Fruit fly (Drosophila melanogaster): ENCODE measurements around the gene usp.

The usp gene

DNA sequence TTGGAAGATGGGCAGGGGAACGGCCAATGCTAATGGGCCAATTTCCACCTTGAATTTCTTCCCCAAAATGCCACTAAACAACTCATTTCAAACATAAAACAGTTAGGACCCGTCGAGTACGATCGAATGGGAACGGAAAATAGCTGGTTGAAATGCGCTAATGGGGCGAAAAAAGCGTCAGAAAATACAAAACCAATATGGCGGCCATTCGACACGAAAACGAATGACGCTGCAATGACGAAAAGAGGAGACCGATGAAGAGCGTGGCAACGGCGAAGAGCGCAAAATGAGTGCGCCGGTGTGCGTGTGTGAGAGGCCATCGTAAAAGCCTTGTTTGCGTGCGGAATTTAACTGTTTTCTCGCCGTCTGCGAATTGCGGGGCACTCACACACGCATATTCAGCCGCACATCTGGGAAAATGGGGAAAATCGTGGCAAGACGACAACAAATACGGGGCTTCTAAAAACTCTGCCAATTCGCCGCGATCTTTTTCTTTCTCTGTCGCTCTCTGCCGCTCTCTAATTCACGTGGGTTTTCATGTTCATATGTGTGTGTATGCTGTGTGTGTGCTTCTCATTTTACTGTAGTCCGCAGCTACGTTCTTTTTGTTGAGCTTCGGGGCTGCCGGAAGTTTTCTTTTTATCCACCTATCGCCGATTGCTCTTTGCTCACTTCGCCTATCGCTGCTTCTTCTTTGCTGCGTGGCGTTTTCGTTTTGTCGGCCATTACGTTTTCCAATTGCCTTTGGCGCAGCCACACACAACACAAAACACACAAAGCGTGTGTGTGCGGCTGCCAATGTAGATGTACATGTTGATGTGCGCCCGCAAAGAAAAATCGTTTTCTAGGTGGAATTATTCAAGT lies 31.9 kb downstream of the usp start, which contains the start of gene east:
east (plus strand) TSS at position 851 of the 864 bp plus-strand sequence.
- TF ChIP-seq eg (GFP tag; IDR thresholded peaks at IDR 0.05) (no peak), Lpt (GFP tag; optimal IDR thresholded peaks at IDR 0.05) (no peak), CG4318 (GFP tag; optimal IDR thresholded peaks at IDR 0.05) (no peak), CG6854 (GFP tag; optimal IDR thresholded peaks at IDR 0.05) (peak; percentile 79), ss (GFP tag; optimal IDR thresholded peaks at IDR 0.05) (peak; percentile 68 to 71), CG6163 (GFP tag; IDR thresholded peaks at IDR 0.05) (peak; percentile 71; the same call in 2 of the 3 replicates), CG1621 (tag; optimal IDR thresholded peaks at IDR 0.05) (peak; percentile 52), Blimp-1 (GFP tag; optimal IDR thresholded peaks at IDR 0.05) (peak; percentile 7), Eip78C (GFP tag) (peak; percentile 83), Hr4 (GFP tag; optimal IDR thresholded peaks at IDR 0.05) (no peak), fkh (GFP tag; optimal IDR thresholded peaks at IDR 0.05) (peak; percentile 26), CG6808 (GFP tag; optimal IDR thresholded peaks at IDR 0.05) (peak; percentile 61), CG9139 (GFP tag; optimal IDR thresholded peaks at IDR 0.05) (peak; percentile 70), Eip75B (GFP tag; optimal IDR thresholded peaks at IDR 0.05) (no peak)

dm6 chrX:2009453-2010009 lies 32.6 kb downstream of the usp start:
- TF ChIP-seq CG8119 (GFP tag; IDR thresholded peaks at IDR 0.05) (peak; percentile 59; the same call in 2 of the 3 replicates), CG6276 (GFP tag; optimal IDR thresholded peaks at IDR 0.05) (peak; percentile 67), CG31627 (GFP tag; optimal IDR thresholded peaks at IDR 0.05) (peak; percentile 71), CG32006 (GFP tag; optimal IDR thresholded peaks at IDR 0.05) (peak; percentile 89), CG16779 (tag; optimal IDR thresholded peaks at IDR 0.05) (no peak), spab (GFP tag; optimal IDR thresholded peaks at IDR 0.05) (peak; percentile 37), CG1621 (tag; optimal IDR thresholded peaks at IDR 0.05) (no peak), CG7368 (GFP tag; optimal IDR thresholded peaks at IDR 0.05) (peak; percentile 7), Ets96B (tag; optimal IDR thresholded peaks at IDR 0.05) (peak; percentile 61), salr (GFP tag; optimal IDR thresholded peaks at IDR 0.05) (peak; percentile 13 to 80), Smox (GFP tag; optimal IDR thresholded peaks at IDR 0.05) (peak; percentile 75), OdsH (GFP tag; optimal IDR thresholded peaks at IDR 0.05) (peak; percentile 70), CG15336 (GFP tag; IDR thresholded peaks at IDR 0.05) (peak; percentile 52), CG11294 (GFP tag; IDR thresholded peaks at IDR 0.05) (peak; percentile 13), CG6854 (GFP tag; optimal IDR thresholded peaks at IDR 0.05) (no peak), Blimp-1 (GFP tag; optimal IDR thresholded peaks at IDR 0.05) (peak; percentile 42), CG10631 (GFP tag; optimal IDR thresholded peaks at IDR 0.05) (peak; percentile 77), acj6 (GFP tag; optimal IDR thresholded peaks at IDR 0.05) (peak; percentile 65), CG10669 (GFP tag; optimal IDR thresholded peaks at IDR 0.05) (peak; percentile 63), Hr39 (GFP tag; optimal IDR thresholded peaks at IDR 0.05) (peak; percentile 79), CG9139 (GFP tag; optimal IDR thresholded peaks at IDR 0.05) (no peak), CG6808 (GFP tag; optimal IDR thresholded peaks at IDR 0.05) (no peak), Hr4 (GFP tag; optimal IDR thresholded peaks at IDR 0.05) (peak; percentile 93), Gug (GFP tag; IDR thresholded peaks at IDR 0.05) (peak; percentile 41; the same call in 1 of the 2 replicates), lz (GFP tag; optimal IDR thresholded peaks at IDR 0.05) (peak; percentile 81), CG6163 (GFP tag; IDR thresholded peaks at IDR 0.05) (peak; percentile 50), CG11902 (GFP tag; optimal IDR thresholded peaks at IDR 0.05) (peak; percentile 56), vri (GFP tag; optimal IDR thresholded peaks at IDR 0.05) (peak; percentile 18), fd59A (GFP tag; optimal IDR thresholded peaks at IDR 0.05) (peak; percentile 38), CG11762 (GFP tag; optimal IDR thresholded peaks at IDR 0.05; ENCODE audit: insufficient read depth) (peak; percentile 63), Eip75B (GFP tag; optimal IDR thresholded peaks at IDR 0.05) (peak; percentile 68), esn (GFP tag; optimal IDR thresholded peaks at IDR 0.05) (peak; percentile 83), pdm3 (GFP tag; optimal IDR thresholded peaks at IDR 0.05) (peak; percentile 82), ss (GFP tag; optimal IDR thresholded peaks at IDR 0.05) (peak in 1 of 2 experiments; percentile 60), Ets21C (GFP tag; optimal IDR thresholded peaks at IDR 0.05) (peak; percentile 79), CG6792 (GFP tag; optimal IDR thresholded peaks at IDR 0.05) (peak; percentile 61), CG3032 (tag; optimal IDR thresholded peaks at IDR 0.05) (peak; percentile 76), CG3919 (GFP tag; optimal IDR thresholded peaks at IDR 0.05) (peak; percentile 63), Lpt (GFP tag; optimal IDR thresholded peaks at IDR 0.05) (peak; percentile 53), Sox15 (GFP tag; optimal IDR thresholded peaks at IDR 0.05) (peak; percentile 72), dac (GFP tag; optimal IDR thresholded peaks at IDR 0.05) (peak; percentile 60)
